Fruit fly (Drosophila melanogaster) whole organism, larva: ENCODE measurements around the gene CG14053.
A peak's percentile ranks its signal among the peaks of the same experiment; 100 is the strongest.

Experiments used
- noc ChIP-seq: fragments of 200-800 bp; sonication (Bioruptor generic); optimal IDR thresholded peaks from 3 replicates; lab custom pipeline; 2019; ENCODE audit warnings: missing biosample characterization, mild to moderate bottlenecking, missing genetic modification characterization, moderate library complexity

The CG14053 gene

dm6 chrX:2170424-2170823 lies 23.3 kb downstream of the CG14053 start:
- TF ChIP-seq noc (tag; lab: Kevin White, UChicago): no peak

DNA sequence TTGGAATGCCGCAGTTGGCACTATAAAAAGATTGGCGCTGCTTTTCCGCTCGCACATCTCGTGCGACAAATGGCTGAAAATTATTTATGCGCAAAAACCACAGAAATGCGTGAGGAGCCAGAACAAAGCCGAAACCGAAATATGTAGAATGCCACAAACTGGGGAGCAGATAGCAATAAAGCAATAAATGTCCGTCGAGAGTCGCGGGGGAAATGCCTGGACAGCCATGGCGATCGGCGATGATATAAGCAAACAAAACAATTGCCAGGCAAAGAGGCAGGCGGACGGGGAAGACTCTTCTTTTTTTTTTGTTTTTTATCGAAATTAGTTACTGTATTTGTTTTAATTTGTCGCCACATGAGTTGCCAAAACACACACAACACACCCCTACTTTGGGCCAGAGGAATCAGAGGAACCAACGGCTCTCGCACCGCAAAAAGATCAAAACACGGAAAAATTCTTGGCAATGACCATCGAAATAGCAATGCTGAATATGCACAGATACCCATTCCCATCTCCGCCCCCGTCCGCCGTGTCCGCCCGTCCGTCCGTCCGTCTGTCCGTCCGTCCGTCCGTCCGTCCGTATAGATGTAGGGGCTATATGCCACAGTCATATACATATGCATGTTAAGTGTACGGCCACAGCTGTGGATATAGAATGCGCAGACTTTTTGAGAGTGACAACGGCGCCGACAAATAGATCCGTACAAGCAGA lies 25.1 kb downstream of the CG14053 start:
- no peak for TF ChIP-seq noc (tag; lab: Kevin White, UChicago)

DNA sequence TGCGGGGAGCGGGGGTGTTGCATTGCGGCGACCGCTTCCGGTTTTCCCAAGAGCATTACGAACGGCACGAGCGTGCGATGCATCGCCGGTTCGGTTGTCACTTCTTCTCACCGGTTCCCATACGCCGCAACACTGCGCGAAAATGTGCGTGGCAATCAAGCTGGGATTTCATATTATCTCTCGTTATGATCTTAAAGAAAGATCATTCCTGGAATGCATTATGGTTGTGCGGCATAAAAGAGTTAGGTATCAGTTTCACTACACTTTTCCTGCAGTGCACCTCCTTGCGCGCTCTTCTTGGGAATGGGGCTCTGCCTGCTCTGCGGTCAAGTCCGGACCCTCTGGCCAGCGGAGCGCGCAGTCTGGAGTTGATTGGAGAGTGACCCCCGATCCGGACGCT lies 27.6 kb downstream of the CG14053 start:
- no peak for TF ChIP-seq noc (tag; lab: Kevin White, UChicago)

DNA sequence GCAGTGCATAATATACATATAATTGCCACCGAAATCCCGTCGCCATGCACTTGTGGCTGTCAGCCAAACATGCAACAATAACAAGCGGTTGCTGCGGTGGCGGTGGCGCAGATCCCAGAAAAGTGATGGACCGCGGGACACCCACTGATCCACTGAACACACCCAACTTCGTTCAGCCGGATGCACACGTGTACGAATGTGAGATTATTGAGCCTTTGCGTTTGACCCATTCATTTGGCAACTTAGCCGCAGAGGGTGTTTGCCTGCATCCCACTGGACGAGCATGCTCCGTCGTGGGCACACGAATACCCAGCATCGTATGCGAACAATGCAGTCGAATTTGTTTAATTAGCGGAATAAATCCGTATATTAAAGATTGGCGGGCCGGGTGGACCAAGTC lies 28.3 kb downstream of the CG14053 start:
- no peak for TF ChIP-seq noc (tag; lab: Kevin White, UChicago)

- no peak for TF ChIP-seq noc (tag; lab: Kevin White, UChicago)
These were observed 30.4 kb downstream of the CG14053 start for dm6 chrX:2163358-2163757.

DNA sequence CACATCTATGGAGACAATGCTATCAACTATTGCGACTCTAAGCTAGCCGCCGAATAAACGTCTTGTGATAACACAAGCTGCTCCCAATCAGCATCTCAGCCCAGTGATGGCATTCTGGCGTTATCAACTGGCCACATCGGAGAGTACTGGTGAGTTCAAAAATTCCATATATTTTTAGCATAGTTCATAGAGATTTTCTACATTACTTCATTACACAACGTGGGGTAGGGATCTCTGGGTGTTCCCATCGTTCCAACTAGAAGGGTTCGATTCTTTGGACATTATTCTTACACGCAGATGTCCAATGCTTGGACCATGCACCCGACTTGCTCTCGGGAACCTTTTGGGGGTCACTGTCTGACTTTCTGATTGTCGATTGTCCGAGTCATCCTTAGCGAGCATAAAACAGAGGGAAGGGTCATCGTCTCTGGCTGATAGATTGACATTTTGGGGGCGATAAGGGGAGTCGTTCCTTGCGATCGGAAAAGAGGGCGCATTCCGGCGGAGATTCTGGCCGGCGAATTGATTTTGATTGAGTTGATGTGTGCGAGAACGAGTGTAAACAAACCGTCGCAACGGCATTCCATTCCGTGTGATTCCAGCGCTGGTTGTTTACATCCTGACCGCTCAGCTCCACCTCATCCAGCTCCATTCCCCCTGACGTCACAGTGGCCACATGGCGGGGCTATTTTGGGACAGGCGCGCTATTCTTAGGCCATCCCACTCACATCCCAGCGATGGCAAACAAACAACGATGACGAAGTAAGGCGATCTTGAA lies 31.4 kb downstream of the CG14053 start, which contains the start of the genes Cyp4d1 and CG3630:
Cyp4d1 (minus strand) TSS at position 51 of the 778 bp plus-strand sequence.
CG3630 (plus strand) TSS at position 67 of the 778 bp plus-strand sequence.
- TF ChIP-seq noc (tag; lab: Kevin White, UChicago): peak; percentile 44

- TF ChIP-seq noc (tag; lab: Kevin White, UChicago): no peak
These were observed 32.7 kb downstream of the CG14053 start for dm6 chrX:2161020-2161419.

dm6 chrX:2158668-2159163 lies 35.0 kb downstream of the CG14053 start, which contains the start of gene wapl:
Gene wapl (minus strand): TSS chrX:2158983.
- peak; percentile 29 for TF ChIP-seq noc (tag; lab: Kevin White, UChicago)

DNA sequence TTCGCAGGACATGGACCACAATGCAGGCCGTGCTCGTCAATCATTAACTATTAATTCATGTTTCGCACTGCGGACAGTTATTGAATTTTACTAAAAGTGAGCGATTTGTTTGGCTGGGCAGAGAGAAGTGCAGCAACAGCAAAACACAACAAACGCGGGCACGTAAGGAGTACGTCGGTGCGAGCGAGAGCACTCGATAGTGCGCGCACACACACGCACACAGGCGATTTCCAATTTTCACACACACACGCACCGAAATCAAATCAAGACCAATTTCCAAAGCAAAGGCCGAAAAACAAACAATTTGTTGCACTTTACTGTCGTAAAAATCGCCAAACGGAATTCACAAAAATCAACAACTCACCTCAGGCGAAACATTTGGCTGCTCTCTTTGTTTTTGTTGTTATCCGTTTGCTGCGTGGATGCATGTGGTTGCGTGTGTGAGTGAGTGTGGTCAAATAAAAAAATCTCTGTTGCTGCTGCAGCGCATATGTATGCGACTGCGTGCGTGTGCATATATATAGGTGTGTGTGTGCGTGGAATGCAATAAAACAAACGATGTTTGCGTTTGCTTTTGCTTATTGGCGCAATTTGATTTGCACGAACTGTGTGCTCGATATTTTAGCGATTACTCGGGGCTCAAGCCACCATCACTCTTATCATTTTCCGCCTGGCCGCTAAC lies 35.6 kb downstream of the CG14053 start:
- TF ChIP-seq noc (tag; lab: Kevin White, UChicago): no peak

DNA sequence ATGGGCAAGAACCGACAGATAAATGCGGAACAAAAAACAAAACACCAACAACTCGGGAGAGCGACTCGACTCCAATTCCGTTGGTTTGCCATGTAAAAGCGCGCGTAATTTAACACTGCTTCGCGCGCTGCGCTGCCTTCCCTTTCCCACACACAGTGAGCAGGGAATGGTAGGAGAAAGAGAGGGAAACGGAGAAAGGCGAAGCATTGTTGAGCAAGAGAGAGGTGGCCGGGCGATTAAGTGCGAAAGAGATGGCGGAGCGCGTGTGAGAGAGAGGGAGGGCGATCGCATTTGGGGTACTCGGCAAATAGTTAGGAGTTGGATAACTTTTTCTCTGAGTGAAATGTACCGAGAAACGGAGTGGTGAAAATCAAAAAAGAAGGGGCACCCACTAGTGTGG lies 37.8 kb downstream of the CG14053 start:
- TF ChIP-seq noc (tag; lab: Kevin White, UChicago): no peak

DNA sequence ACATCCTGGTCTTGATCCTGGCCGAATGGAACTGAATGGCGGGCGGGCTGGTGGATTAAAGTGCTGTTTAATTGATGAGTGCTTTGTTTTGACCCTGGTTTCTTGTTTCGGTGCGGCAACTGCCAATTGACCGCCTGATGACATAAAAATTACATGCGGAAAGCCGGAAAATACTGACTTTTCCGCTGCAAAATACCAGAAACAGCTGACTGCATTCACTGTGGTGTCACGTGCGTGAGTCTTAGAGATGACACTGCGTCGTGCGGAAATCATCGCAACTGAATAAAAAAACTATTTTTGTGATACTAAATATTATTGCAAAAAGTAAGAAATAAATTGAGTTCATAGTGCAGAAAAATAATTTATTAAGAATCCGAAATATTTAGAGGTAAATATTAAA lies 44.2 kb downstream of the CG14053 start, which contains the start of gene bcn92:
bcn92 (minus strand) TSS at position 170 of the 400 bp plus-strand sequence.
- peak; percentile 3 for TF ChIP-seq noc (tag; lab: Kevin White, UChicago)

- no peak for TF ChIP-seq noc (tag; lab: Kevin White, UChicago)
These were observed 45.0 kb downstream of the CG14053 start for dm6 chrX:2148671-2149070.

- no peak for TF ChIP-seq noc (tag; lab: Kevin White, UChicago)
These were observed 46.2 kb downstream of the CG14053 start for dm6 chrX:2147475-2147874.

- TF ChIP-seq noc (tag; lab: Kevin White, UChicago): no peak
These were observed 47.1 kb downstream of the CG14053 start for dm6 chrX:2146574-2146973.

- TF ChIP-seq noc (tag; lab: Kevin White, UChicago): peak; percentile 68
These were observed 47.8 kb downstream of the CG14053 start for dm6 chrX:2145690-2146470.
